Fruit fly (Drosophila melanogaster) whole organism, embryonic: ENCODE results near the gene CG3448.

ENCODE experiments used
- Atf6 ChIP-seq: fragments of 200-800 bp; sonication (Bioruptor generic); IDR thresholded peaks from 2 replicates; pipeline ENCODE4 v1.3.6; 2022; ENCODE audit warnings: missing biosample characterization, missing genetic modification characterization
- CG10366 ChIP-seq: fragments of 200-800 bp; sonication (Bioruptor generic); IDR thresholded peaks from 2 replicates; pipeline ENCODE4 v1.3.6; 2022; ENCODE audit warnings: missing biosample characterization, missing genetic modification characterization
- CG11560 ChIP-seq: fragments of 200-800 bp; sonication (Bioruptor generic); IDR thresholded peaks from 3 replicates; pipeline ENCODE4 v1.3.6; 2022; ENCODE audit warnings: missing biosample characterization, missing genetic modification characterization
- CG15479 ChIP-seq: fragments of 200-800 bp; sonication (Bioruptor generic); optimal IDR thresholded peaks from 3 replicates; lab custom pipeline; 2019; ENCODE audit warnings: missing biosample characterization, mild to moderate bottlenecking, missing genetic modification characterization, moderate library complexity
- CG15696 ChIP-seq: fragments of 200-800 bp; sonication (Bioruptor generic); optimal IDR thresholded peaks from 2 replicates; lab custom pipeline; 2019; ENCODE audit warnings: missing biosample characterization, mild to moderate bottlenecking, missing genetic modification characterization, moderate library complexity
- CG17359 ChIP-seq: fragments of 200-800 bp; sonication (Bioruptor generic); optimal IDR thresholded peaks from 3 replicates; lab custom pipeline; 2018; ENCODE audit warnings: missing biosample characterization, mild to moderate bottlenecking, missing genetic modification characterization, moderate library complexity
- CG32532 ChIP-seq: fragments of 200-800 bp; sonication (Bioruptor generic); IDR thresholded peaks from 2 replicates; pipeline ENCODE4 v1.3.6; 2022; ENCODE audit warnings: missing biosample characterization, missing genetic modification characterization
- CG3281 ChIP-seq: fragments of 200-800 bp; sonication (Bioruptor generic); optimal IDR thresholded peaks from 3 replicates; lab custom pipeline; 2017; ENCODE audit warnings: missing biosample characterization, mild to moderate bottlenecking, missing genetic modification characterization
- CG3995 ChIP-seq: fragments of 200-800 bp; sonication (Bioruptor generic); optimal IDR thresholded peaks from 3 replicates; lab custom pipeline; 2016; ENCODE audit warnings: missing biosample characterization, missing genetic modification characterization
- CG6765 ChIP-seq: fragments of 200-800 bp; sonication (Bioruptor generic); optimal IDR thresholded peaks from 3 replicates; lab custom pipeline; 2017; ENCODE audit warnings: missing biosample characterization, mild to moderate bottlenecking, missing genetic modification characterization
- CG7271 ChIP-seq: fragments of 200-800 bp; sonication (Bioruptor generic); optimal IDR thresholded peaks from 2 replicates; lab custom pipeline; 2018; ENCODE audit warnings: missing biosample characterization, mild to moderate bottlenecking, missing genetic modification characterization, moderate library complexity
- CG7839 ChIP-seq: fragments of 200-800 bp; sonication (Bioruptor generic); optimal IDR thresholded peaks from 3 replicates; lab custom pipeline; 2018; ENCODE audit warnings: missing biosample characterization, mild to moderate bottlenecking, missing genetic modification characterization, moderate library complexity
- CG8290 ChIP-seq, 3 experiments: fragments of 200-800 bp; sonication (Bioruptor generic); optimal IDR thresholded peaks; 2 replicates each; lab custom pipeline; 2016 to 2019; ENCODE audit warnings: missing biosample characterization in 3 of 3, missing genetic modification characterization in 3 of 3, mild to moderate bottlenecking in 2 of 3, moderate library complexity in 1 of 3
- CG8359 ChIP-seq: fragments of 200-800 bp; sonication (Bioruptor generic); optimal IDR thresholded peaks from 2 replicates; lab custom pipeline; 2017; ENCODE audit warnings: missing biosample characterization, mild to moderate bottlenecking, missing genetic modification characterization, borderline replicate concordance
- CG8478 ChIP-seq: fragments of >200 bp; optimal IDR thresholded peaks from 2 replicates; lab custom pipeline; 2018
- CTCF ChIP-seq: fragments of 200-800 bp; sonication (Bioruptor generic); optimal IDR thresholded peaks from 2 replicates; lab custom pipeline; 2017; ENCODE audit warnings: missing biosample characterization, mild to moderate bottlenecking, missing genetic modification characterization, moderate library complexity
- Dad ChIP-seq: fragments of 200-800 bp; sonication (Bioruptor generic); optimal IDR thresholded peaks from 3 replicates; lab custom pipeline; 2016; ENCODE audit warnings: missing biosample characterization, missing genetic modification characterization
- Dfd ChIP-seq, 2 experiments: fragments of >200 bp; optimal IDR thresholded peaks; 2 replicates each; lab custom pipeline; 2017; ENCODE audit warnings: missing biosample characterization in 2 of 2, missing genetic modification characterization in 2 of 2
- Ets97D ChIP-seq: fragments of 200-800 bp; sonication (Bioruptor generic); optimal IDR thresholded peaks from 3 replicates; lab custom pipeline; 2016; ENCODE audit warnings: missing biosample characterization, missing genetic modification characterization
- Nf-YC ChIP-seq: fragments of 200-800 bp; optimal IDR thresholded peaks from 3 replicates; lab custom pipeline; 2019; ENCODE audit warnings: missing biosample characterization, mild to moderate bottlenecking, missing genetic modification characterization, moderate library complexity
- Pdp1 ChIP-seq, 2 experiments: fragments of 200-800 bp; sonication (Bioruptor generic); optimal IDR thresholded peaks; 3 replicates each; lab custom pipeline; 2016; ENCODE audit warnings: missing biosample characterization in 2 of 2, missing genetic modification characterization in 2 of 2, mild to moderate bottlenecking in 1 of 2, moderate library complexity in 1 of 2
- Sox102F ChIP-seq: fragments of 200-800 bp; sonication (Bioruptor generic); optimal IDR thresholded peaks from 2 replicates; lab custom pipeline; 2018; ENCODE audit warnings: missing biosample characterization, mild to moderate bottlenecking, missing genetic modification characterization, moderate library complexity
- ac ChIP-seq: fragments of 200-800 bp; sonication (Bioruptor generic); optimal IDR thresholded peaks from 3 replicates; lab custom pipeline; 2017; ENCODE audit warnings: missing biosample characterization, mild to moderate bottlenecking, missing genetic modification characterization
- bcd ChIP-seq: fragments of 200-800 bp; sonication (Bioruptor generic); optimal IDR thresholded peaks from 2 replicates; lab custom pipeline; 2017; ENCODE audit warnings: missing biosample characterization, mild to moderate bottlenecking, missing genetic modification characterization
- cad ChIP-seq: fragments of >200 bp; optimal IDR thresholded peaks from 2 replicates; lab custom pipeline; 2017; ENCODE audit warnings: missing biosample characterization, missing genetic modification characterization
- da ChIP-seq: fragments of 200-800 bp; sonication (Bioruptor generic); optimal IDR thresholded peaks from 2 replicates; lab custom pipeline; 2016; ENCODE audit warnings: missing biosample characterization, missing genetic modification characterization
- dm ChIP-seq: fragments of 200-800 bp; sonication (Bioruptor generic); optimal IDR thresholded peaks from 3 replicates; lab custom pipeline; 2016; ENCODE audit warnings: missing biosample characterization, missing genetic modification characterization
- esg ChIP-seq: fragments of 200-800 bp; sonication (Bioruptor generic); conservative IDR thresholded peaks from 2 replicates; pipeline ENCODE4 v1.3.6; 2022; ENCODE audit warnings: missing biosample characterization, missing genetic modification characterization
- fd3F ChIP-seq: fragments of 200-800 bp; sonication (Bioruptor generic); optimal IDR thresholded peaks from 2 replicates; lab custom pipeline; 2018; ENCODE audit warnings: missing biosample characterization, mild to moderate bottlenecking, missing genetic modification characterization, moderate library complexity
- fru ChIP-seq: fragments of >200 bp; optimal IDR thresholded peaks from 2 replicates; lab custom pipeline; 2017
- fu2 ChIP-seq: fragments of 200-800 bp; sonication (Bioruptor generic); optimal IDR thresholded peaks from 2 replicates; lab custom pipeline; 2016; ENCODE audit warnings: missing biosample characterization, missing genetic modification characterization
- gcm2 ChIP-seq: fragments of 200-800 bp; sonication (Bioruptor generic); optimal IDR thresholded peaks from 2 replicates; lab custom pipeline; 2016; ENCODE audit warnings: missing biosample characterization, missing genetic modification characterization
- grau ChIP-seq: fragments of 200-800 bp; optimal IDR thresholded peaks from 3 replicates; lab custom pipeline; 2019; ENCODE audit warnings: missing biosample characterization, mild to moderate bottlenecking, missing genetic modification characterization, moderate library complexity
- gro ChIP-seq: fragments of 200-800 bp; sonication (Bioruptor generic); optimal IDR thresholded peaks from 2 replicates; lab custom pipeline; 2016; ENCODE audit warnings: missing biosample characterization, missing genetic modification characterization
- jumu ChIP-seq: fragments of 200-800 bp; sonication (Bioruptor generic); optimal IDR thresholded peaks from 3 replicates; lab custom pipeline; 2016; ENCODE audit warnings: missing biosample characterization, missing genetic modification characterization
- lbe ChIP-seq: fragments of 200-800 bp; sonication (Bioruptor generic); optimal IDR thresholded peaks from 2 replicates; lab custom pipeline; 2016; ENCODE audit warnings: missing biosample characterization, mild to moderate bottlenecking, missing genetic modification characterization
- lilli ChIP-seq: fragments of 200-800 bp; sonication (Bioruptor generic); optimal IDR thresholded peaks from 3 replicates; lab custom pipeline; 2016; ENCODE audit warnings: missing biosample characterization, missing genetic modification characterization
- p53 ChIP-seq: fragments of 200-800 bp; sonication (Bioruptor generic); optimal IDR thresholded peaks from 2 replicates; lab custom pipeline; 2016; ENCODE audit warnings: missing biosample characterization, missing genetic modification characterization
- row ChIP-seq: fragments of 200-800 bp; sonication (Bioruptor generic); IDR thresholded peaks from 3 replicates; pipeline ENCODE4 v1.3.6; 2022; ENCODE audit warnings: missing biosample characterization, missing genetic modification characterization
- tap ChIP-seq: fragments of 200-800 bp; optimal IDR thresholded peaks from 3 replicates; lab custom pipeline; 2019; ENCODE audit warnings: missing biosample characterization, mild to moderate bottlenecking, missing genetic modification characterization, moderate library complexity
- tll ChIP-seq, 2 experiments: fragments of 200-800 bp in 1 of 2; fragments of >200 bp in 1 of 2; sonication (Bioruptor generic) in 1 of 2; optimal IDR thresholded peaks; 2 replicates each; lab custom pipeline; 2017 to 2019; ENCODE audit warnings: missing biosample characterization in 2 of 2, missing genetic modification characterization in 2 of 2, mild to moderate bottlenecking in 1 of 2, moderate library complexity in 1 of 2
- wdn ChIP-seq: fragments of 200-800 bp; sonication (Bioruptor generic); IDR thresholded peaks from 2 replicates; pipeline ENCODE4 v1.3.6; 2022; ENCODE audit warnings: missing biosample characterization, missing genetic modification characterization

Gene CG3448

DNA sequence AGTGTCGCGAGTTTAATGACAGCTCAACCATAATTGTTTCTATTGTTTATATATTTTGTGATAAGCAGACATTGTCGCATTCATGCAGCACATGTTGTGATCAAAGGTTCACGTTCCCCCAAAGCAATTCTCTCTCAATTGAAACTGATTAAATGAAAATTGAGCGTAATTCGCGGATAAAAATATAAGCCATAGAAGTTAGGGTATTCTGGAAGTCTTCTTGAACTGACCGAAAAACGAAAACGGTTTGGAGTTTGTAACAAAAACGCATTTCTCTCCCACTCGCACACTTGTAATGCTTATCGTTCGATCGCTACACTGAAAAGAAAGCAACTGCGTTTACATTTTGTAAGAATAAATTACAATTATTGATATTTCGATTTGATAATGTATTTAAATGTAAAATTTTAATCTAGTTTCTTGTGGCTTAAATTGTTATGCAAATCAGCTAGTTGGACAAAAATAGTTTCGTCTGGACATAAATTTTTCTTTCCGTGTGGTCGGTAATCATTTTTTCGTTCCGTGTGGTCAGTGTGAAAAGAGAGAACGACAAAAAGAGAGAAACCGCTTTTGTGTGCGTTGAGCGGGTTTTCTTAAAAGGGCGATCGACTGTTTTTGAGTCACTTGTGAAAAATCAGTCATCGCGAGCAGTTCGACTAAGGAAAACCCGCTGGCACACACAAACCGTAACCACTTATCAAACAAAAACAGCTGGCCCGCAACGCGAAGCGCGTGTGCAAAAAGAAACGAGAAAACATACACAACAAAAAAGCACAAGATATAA lies 28.5 kb downstream of the CG3448 start, which contains the start of gene aay (continued):
- TF ChIP-seq row (GFP tag; lab: Robert Waterston, UW) (peak; percentile 99), lilli (GFP tag; lab: Kevin White, UChicago) (peak; percentile 99), CG8359 (peak; percentile 95), Dfd (GFP tag; optimal IDR thresholded peaks at IDR 0.05; lab: Kevin White, UChicago) (peak in 1 of 2 experiments; percentile 86), fd3F (peak; percentile 98), da (GFP tag; lab: Kevin White, UChicago) (peak; percentile 94), CG3281 (GFP tag; lab: Kevin White, UChicago) (peak; percentile 98), fru (lab: Kevin White, UChicago) (no peak), Dad (GFP tag; lab: Kevin White, UChicago) (peak; percentile 98), CG17359 (tag; lab: Kevin White, UChicago) (peak; percentile 99), CG3995 (peak; percentile 82), gro (GFP tag; lab: Kevin White, UChicago) (peak; percentile 98), bcd (GFP tag; lab: Kevin White, UChicago) (peak; percentile 99), CG15696 (tag; lab: Kevin White, UChicago) (peak; percentile 99)

DNA sequence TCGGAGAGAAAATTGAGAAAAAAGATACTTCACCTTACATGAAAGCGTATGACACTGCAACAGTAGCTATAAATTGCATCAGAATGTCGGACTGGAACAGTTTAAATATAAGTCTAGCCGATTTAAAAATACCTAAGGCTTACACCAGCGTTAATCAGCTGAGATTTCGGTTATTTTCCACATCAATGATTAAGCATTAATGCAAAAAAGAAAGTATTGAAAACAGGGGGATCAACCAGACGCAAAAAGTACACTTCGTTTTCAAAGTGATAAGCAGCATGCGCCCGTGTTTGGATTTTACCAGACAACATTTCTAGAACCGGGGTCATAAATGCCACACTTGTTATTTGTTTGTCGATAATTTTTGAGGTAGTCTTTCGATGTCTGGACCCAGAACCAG lies 29.2 kb downstream of the CG3448 start:
- TF ChIP-seq CG15479 (GFP tag; lab: Kevin White, UChicago), result peak; percentile 59
- peak; percentile 13 for TF ChIP-seq cad (GFP tag; lab: Kevin White, UChicago)
- TF ChIP-seq CG15696 (tag; lab: Kevin White, UChicago), result no peak

DNA sequence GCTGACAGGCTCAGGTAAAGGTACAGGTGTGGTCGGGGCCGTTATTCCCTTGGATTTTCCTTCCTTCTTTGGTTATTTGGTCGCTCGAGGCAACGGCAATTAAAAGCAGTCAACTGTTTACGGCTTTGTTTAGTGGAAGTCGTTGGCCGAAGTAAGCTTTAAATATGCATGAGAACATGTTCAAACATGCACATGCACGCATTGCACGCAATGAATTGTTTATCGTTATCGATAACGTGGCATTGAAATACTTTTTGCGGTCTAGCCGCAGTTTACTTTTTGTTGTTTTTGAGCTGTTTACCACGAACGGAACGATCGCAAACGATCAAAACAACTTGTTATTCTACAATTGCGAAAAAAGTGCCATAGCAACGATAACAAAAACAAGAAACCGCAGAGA lies 29.8 kb downstream of the CG3448 start:
- TF ChIP-seq CG7839 (tag; lab: Kevin White, UChicago) (no peak), lbe (no peak), CG10366 (GFP tag; lab: Robert Waterston, UW) (no peak), esg (GFP tag; lab: Robert Waterston, UW) (no peak), tll (GFP tag; optimal IDR thresholded peaks at IDR 0.05; lab: Kevin White, UChicago) (peak in 1 of 2 experiments; percentile 20), p53 (GFP tag; lab: Kevin White, UChicago) (peak; percentile 98), ac (GFP tag; lab: Kevin White, UChicago) (peak; percentile 77)
- TF ChIP-seq, all 482 proteins: peak for 3

DNA sequence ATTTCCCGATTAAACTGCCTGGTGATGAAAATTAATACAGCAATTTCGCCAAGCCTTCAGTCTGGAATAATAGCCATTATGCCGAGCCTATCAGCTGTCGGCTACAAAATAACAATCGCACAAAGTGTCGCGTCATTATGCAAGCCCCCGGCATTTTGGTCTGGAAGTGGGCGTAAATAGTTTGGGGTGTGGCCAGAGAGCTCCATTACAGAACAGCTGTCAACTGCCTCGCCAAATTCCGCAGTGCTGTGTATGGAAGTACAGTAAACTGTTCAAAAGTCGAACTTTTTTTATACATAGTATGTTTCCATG lies 30.6 kb downstream of the CG3448 start:
- no peak for TF ChIP-seq Nf-YC (tag; lab: Kevin White, UChicago)
- no peak for TF ChIP-seq Atf6
- peak in 1 of 2 experiments; percentile 52 for TF ChIP-seq Pdp1 (GFP tag; optimal IDR thresholded peaks at IDR 0.05; lab: Kevin White, UChicago)
- TF ChIP-seq grau (tag; lab: Kevin White, UChicago), result peak; percentile 39
- no peak for TF ChIP-seq Sox102F (GFP tag; lab: Kevin White, UChicago)

DNA sequence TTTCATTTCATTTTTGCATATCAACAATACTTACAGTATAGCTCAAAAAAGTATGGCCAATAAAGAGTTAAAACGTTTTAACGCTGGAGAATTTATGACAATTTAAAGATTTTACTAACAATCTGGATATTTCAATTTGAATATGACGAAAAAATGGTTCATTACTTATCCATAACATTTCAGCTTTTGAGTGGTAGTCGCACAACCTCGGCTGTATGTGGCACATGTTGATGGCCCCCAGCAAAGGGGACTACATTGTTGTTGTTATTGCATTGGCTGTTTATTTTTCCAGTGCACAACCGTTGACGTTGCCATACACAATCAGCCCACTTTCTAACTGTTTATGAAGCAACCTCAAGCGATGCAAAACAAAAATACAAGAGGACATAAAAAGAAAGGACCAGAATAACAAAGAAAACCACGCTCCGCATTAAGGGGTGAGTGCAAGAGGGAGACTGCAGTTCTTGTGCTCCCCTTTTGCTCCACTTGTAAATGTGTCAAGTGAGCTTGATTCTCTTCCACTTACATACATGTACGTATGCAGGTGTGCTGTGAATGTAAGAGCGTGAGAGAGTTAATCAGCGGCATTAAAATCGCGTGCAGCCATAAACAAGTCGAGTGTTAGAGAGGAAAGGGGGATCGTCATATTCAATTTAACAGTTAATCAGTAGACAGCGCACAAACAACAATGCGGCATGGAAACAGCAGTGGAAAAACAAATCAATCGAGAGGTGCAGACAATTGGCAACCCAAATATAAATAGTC lies 31.1 kb downstream of the CG3448 start:
- no peak for TF ChIP-seq CG8290 (GFP tag; optimal IDR thresholded peaks at IDR 0.05; lab: Kevin White, UChicago)
- peak in 1 of 2 experiments; percentile 43 for TF ChIP-seq CG8290 (tag; optimal IDR thresholded peaks at IDR 0.05; lab: Kevin White, UChicago)
- TF ChIP-seq tap (tag; lab: Kevin White, UChicago), result peak; percentile 44
- no peak for TF ChIP-seq gcm2 (GFP tag; lab: Kevin White, UChicago)
- no peak for TF ChIP-seq CG7271 (tag; lab: Kevin White, UChicago)
- peak; percentile 66 for TF ChIP-seq CG17359 (tag; lab: Kevin White, UChicago)
- no peak for TF ChIP-seq jumu
- TF ChIP-seq grau (tag; lab: Kevin White, UChicago), result peak; percentile 50
- TF ChIP-seq Ets97D (GFP tag; lab: Kevin White, UChicago), result no peak
- peak; percentile 92 for TF ChIP-seq lbe
- TF ChIP-seq CG32532 (GFP tag; lab: Robert Waterston, UW), result peak; percentile 14; the same call in 1 of the 2 replicates
- TF ChIP-seq CG6765 (GFP tag; lab: Kevin White, UChicago), result no peak
- no peak for TF ChIP-seq CG11560 (tag; lab: Robert Waterston, UW)
- TF ChIP-seq fu2 (GFP tag; lab: Kevin White, UChicago), result no peak
- TF ChIP-seq wdn (GFP tag; lab: Robert Waterston, UW), result no peak; the same call in 1 of the 2 replicates
- TF ChIP-seq CG8478 (lab: Kevin White, UChicago), result no peak
- TF ChIP-seq dm (GFP tag; lab: Kevin White, UChicago), result no peak
- TF ChIP-seq CTCF (GFP tag; lab: Kevin White, UChicago), result peak; percentile 9
